Worm (Caenorhabditis elegans): ENCODE data around the gene sre-11.

Gene sre-11

DNA sequence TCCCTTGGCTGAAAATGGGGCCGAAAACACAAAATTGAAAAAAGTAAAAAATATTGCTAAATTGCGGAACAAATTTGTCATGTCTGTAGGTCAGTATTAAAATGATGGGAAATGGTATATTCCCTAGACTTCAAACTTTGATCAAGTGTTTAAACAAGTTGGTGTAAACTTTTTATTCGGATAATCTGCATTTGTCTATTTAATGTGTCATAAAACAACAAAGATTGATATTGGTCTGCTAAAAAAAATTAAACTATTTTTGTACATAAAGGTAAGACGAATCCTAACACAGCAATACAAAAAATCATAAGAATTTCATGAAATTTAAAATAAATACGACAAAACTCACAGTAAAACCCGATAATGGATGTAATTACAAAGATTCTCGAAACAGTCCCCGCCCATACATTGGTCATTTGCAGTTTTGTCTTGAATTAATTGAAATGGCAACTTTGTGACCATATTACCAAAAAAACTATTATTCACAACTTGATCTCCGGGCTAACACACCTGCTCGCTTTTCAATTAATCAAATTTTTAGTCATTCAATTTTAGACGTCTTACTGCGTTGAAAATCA is 40.3 kb upstream of the sre-11 start, which contains the start of the genes ZK105.6 and ZK105.8:
Gene ZK105.6, minus strand, starts transcription at position 101 of the 578 bp plus-strand sequence.
Gene ZK105.8, plus strand, starts transcription at position 528 of the 578 bp plus-strand sequence.
- TF ChIP-seq cebp-2 (GFP tag; IDR thresholded peaks at IDR 0.05): no peak
- TF ChIP-seq T07F8.4 (tag; optimal IDR thresholded peaks at IDR 0.05): no peak
- no peak for TF ChIP-seq F52B5.7 (tag; optimal IDR thresholded peaks at IDR 0.05)
- no peak for TF ChIP-seq ceh-79 (tag; optimal IDR thresholded peaks at IDR 0.05)
- TF ChIP-seq ZK185.1 (tag; optimal IDR thresholded peaks at IDR 0.05; ENCODE audit: poor library complexity, severe bottlenecking): no peak
- TF ChIP-seq F39B2.1 (GFP tag; IDR thresholded peaks at IDR 0.05): no peak
- TF ChIP-seq sea-2 (GFP tag; IDR thresholded peaks at IDR 0.05): no peak
- no peak for TF ChIP-seq F33H1.4 (GFP tag; IDR thresholded peaks at IDR 0.05)
- no peak for TF ChIP-seq T26A5.8 (tag; optimal IDR thresholded peaks at IDR 0.05)
- TF ChIP-seq madf-3 (GFP tag; IDR thresholded peaks at IDR 0.05): no peak
- no peak for TF ChIP-seq dpl-1 (GFP tag; optimal IDR thresholded peaks at IDR 0.05)
- TF ChIP-seq ztf-28 (GFP tag; IDR thresholded peaks at IDR 0.05): no peak

DNA sequence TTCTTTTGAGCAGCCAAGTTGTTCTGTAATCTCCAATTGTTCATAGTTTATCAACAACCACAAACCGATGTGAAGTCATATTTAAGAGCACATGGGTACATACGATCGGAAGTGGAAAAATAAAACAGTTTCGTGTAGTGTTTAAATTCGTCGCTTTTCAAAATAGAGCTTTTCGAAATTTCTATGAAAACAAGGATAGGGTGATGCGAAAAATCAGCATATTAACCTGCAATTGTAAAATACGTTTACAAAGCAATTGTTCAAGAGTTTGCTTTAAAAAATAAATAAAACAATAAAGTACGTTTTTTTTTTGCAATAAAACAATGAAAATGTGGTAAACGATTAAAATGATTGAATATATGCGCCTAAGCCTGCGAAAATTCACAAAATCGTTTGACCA is 38.2 kb upstream of the sre-11 start, which contains the start of gene ZK105.14:
Gene ZK105.14, minus strand, starts transcription at position 101 of the 400 bp plus-strand sequence.
- TF ChIP-seq dpl-1 (GFP tag; optimal IDR thresholded peaks at IDR 0.05) (no peak), bed-2 (GFP tag; IDR thresholded peaks at IDR 0.05) (no peak), K11D2.4 (GFP tag; IDR thresholded peaks at IDR 0.05) (no peak), Y95B8A.8 (GFP tag; IDR thresholded peaks at IDR 0.05) (no peak), T26A5.8 (tag; optimal IDR thresholded peaks at IDR 0.05) (no peak), attf-6 (GFP tag; IDR thresholded peaks at IDR 0.05) (no peak), nhr-80 (tag; optimal IDR thresholded peaks at IDR 0.05) (no peak), ceh-79 (tag; optimal IDR thresholded peaks at IDR 0.05) (no peak)

DNA sequence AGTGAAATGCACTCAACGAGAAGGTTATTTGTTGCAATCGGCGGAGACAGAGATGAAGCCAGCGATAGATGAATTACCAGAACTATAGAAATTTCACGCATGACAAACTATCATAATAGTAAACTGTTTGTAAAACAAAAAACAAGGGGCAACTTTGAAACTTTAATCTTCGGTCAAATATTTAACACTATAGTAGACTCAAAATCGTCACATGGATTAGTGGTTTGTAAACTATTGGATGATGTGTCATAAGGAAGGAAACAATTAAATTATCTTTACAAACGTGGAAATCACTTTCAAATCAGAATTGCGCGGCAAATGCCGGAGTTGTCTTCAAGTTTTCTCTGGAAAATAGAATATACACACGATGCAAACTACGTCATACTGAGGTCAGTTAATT is 33.9 kb upstream of the sre-11 start, which contains the start of gene ZK105.5:
Gene ZK105.5, minus strand, starts transcription at position 101 of the 400 bp plus-strand sequence.
- no peak for TF ChIP-seq repo-1 (tag; optimal IDR thresholded peaks at IDR 0.05)
- no peak for TF ChIP-seq xnd-1 (tag; optimal IDR thresholded peaks at IDR 0.05)
- TF ChIP-seq ztf-26 (tag; optimal IDR thresholded peaks at IDR 0.05): no peak
- no peak for TF ChIP-seq sptf-2 (GFP tag; optimal IDR thresholded peaks at IDR 0.05)
- no peak for TF ChIP-seq tbp1 (GFP tag; optimal IDR thresholded peaks at IDR 0.05)
- no peak for TF ChIP-seq K11D2.4 (GFP tag; IDR thresholded peaks at IDR 0.05)
- TF ChIP-seq lin-26 (GFP tag; IDR thresholded peaks at IDR 0.05): no peak
- no peak for TF ChIP-seq ztf-3 (GFP tag; optimal IDR thresholded peaks at IDR 0.05)
- no peak for TF ChIP-seq lin-35 (GFP tag; optimal IDR thresholded peaks at IDR 0.05)
- TF ChIP-seq mxl-1 (tag; optimal IDR thresholded peaks at IDR 0.05): no peak
- TF ChIP-seq F10E7.11 (tag; optimal IDR thresholded peaks at IDR 0.05): no peak
- TF ChIP-seq F37B4.10 (GFP tag; IDR thresholded peaks at IDR 0.05): no peak
- TF ChIP-seq nhr-27 (tag; optimal IDR thresholded peaks at IDR 0.05): no peak
- no peak for TF ChIP-seq hlh-26 (GFP tag; conservative IDR thresholded peaks at IDR 0.05)
- TF ChIP-seq F23B12.7 (tag; optimal IDR thresholded peaks at IDR 0.05; ENCODE audit: insufficient read depth): no peak
- no peak for TF ChIP-seq rec-8 (tag; optimal IDR thresholded peaks at IDR 0.05)
- TF ChIP-seq F22D6.2 (tag; optimal IDR thresholded peaks at IDR 0.05): no peak
- TF ChIP-seq ekl-4 (GFP tag; IDR thresholded peaks at IDR 0.05): no peak
- TF ChIP-seq nfya-2 (GFP tag; IDR thresholded peaks at IDR 0.05): no peak
- TF ChIP-seq Y53F4B.3 (GFP tag; IDR thresholded peaks at IDR 0.05): no peak
